3 fruit fly cellular contexts compared by ENCODE assay signal in the genomic region with DNA sequence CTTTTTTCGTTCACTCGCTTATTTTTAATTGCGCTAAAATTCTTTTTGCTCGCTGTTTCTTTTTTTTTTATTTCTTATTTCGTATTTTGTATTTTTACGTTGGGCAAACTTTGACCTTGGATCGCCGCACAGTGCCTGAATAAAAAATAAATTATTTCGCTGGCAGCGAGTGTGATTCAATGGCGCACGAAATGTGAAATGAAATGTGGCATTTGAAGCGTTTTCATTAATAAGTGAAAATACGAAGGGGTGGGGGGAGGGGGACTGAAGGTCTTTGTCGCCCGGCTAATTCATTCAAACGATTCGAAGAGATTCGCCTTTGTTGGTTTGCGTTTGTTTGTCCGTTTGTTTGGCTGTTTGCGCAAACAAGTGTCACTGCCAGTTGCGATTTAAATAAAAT.
TF ChIP-seq lines count a peak whose summit lies in the region.

No protein-coding gene starts in this region.

- no peak for TF ChIP-seq CTCF in whole organism, embryonic (GFP tag; optimal IDR thresholded peaks at IDR 0.05; lab: Kevin White, UChicago)

TF ChIP-seq in whole organism, embryonic, 481 proteins besides CTCF, POLR2A, EP300 and RAD21:
- no peak for TF ChIP-seq mam (GFP tag; optimal IDR thresholded peaks at IDR 0.05; lab: Kevin White, UChicago)
- TF ChIP-seq ftz-f1 (GFP tag; optimal IDR thresholded peaks at IDR 0.05; lab: Kevin White, UChicago) = peak; percentile 74
- peak; percentile 22; the same call in 1 of the 2 replicates for TF ChIP-seq crol (GFP tag; IDR thresholded peaks at IDR 0.05; lab: Robert Waterston, UW)
- TF ChIP-seq fd96Cb (tag; optimal IDR thresholded peaks at IDR 0.05; lab: Kevin White, UChicago) = no peak
- TF ChIP-seq h (optimal IDR thresholded peaks at IDR 0.05; lab: Kevin White, UChicago) = no peak
- no peak for TF ChIP-seq org-1 (GFP tag; optimal IDR thresholded peaks at IDR 0.05; lab: Kevin White, UChicago)
- no peak for TF ChIP-seq Optix (GFP tag; IDR thresholded peaks at IDR 0.05; lab: Robert Waterston, UW)
- TF ChIP-seq Antp (GFP tag; optimal IDR thresholded peaks at IDR 0.05; lab: Kevin White, UChicago) = no peak
- TF ChIP-seq chinmo (GFP tag; IDR thresholded peaks at IDR 0.05; lab: Robert Waterston, UW; ENCODE audit: partially characterized antibody) = 0 out of 4 replicates have a peak, but pooled peaks have one; percentile 28
- no peak for TF ChIP-seq CG9797 (GFP tag; optimal IDR thresholded peaks at IDR 0.05; lab: Kevin White, UChicago)
- no peak for TF ChIP-seq CG15011 (GFP tag; optimal IDR thresholded peaks at IDR 0.05; lab: Kevin White, UChicago)
- no peak for TF ChIP-seq Opbp (GFP tag; IDR thresholded peaks at IDR 0.05; lab: Robert Waterston, UW; ENCODE audit: partially characterized antibody)
- TF ChIP-seq bowl (GFP tag; IDR thresholded peaks at IDR 0.05; lab: Robert Waterston, UW) = no peak
- TF ChIP-seq Asciz (GFP tag; optimal IDR thresholded peaks at IDR 0.05; lab: Kevin White, UChicago) = no peak
- 0 out of 2 replicates have a peak, but pooled peaks have one; percentile 29 for TF ChIP-seq vvl (GFP tag; IDR thresholded peaks at IDR 0.05; lab: Robert Waterston, UW)
- no peak for TF ChIP-seq CG6683 (GFP tag; optimal IDR thresholded peaks at IDR 0.05; lab: Kevin White, UChicago)
- TF ChIP-seq CG14667 (GFP tag; IDR thresholded peaks at IDR 0.05; lab: Robert Waterston, UW) = no peak
- no peak for TF ChIP-seq wor (GFP tag; IDR thresholded peaks at IDR 0.05; lab: Robert Waterston, UW)
- no peak for TF ChIP-seq zfh2 (GFP tag; optimal IDR thresholded peaks at IDR 0.05; lab: Kevin White, UChicago)
- TF ChIP-seq tll (GFP tag; optimal IDR thresholded peaks at IDR 0.05; lab: Kevin White, UChicago) = no peak
- no peak for TF ChIP-seq CG31224 (GFP tag; IDR thresholded peaks at IDR 0.05; lab: Robert Waterston, UW)
- peak; percentile 67 for TF ChIP-seq sd (tag; optimal IDR thresholded peaks at IDR 0.05; lab: Kevin White, UChicago)
- TF ChIP-seq CG3838 (GFP tag; optimal IDR thresholded peaks at IDR 0.05; lab: Kevin White, UChicago) = no peak
- TF ChIP-seq CG1602 (GFP tag; optimal IDR thresholded peaks at IDR 0.05; lab: Kevin White, UChicago) = no peak
- no peak for TF ChIP-seq kni (GFP tag; optimal IDR thresholded peaks at IDR 0.05; lab: Kevin White, UChicago)
- 0 out of 2 replicates have a peak, but pooled peaks have one; percentile 20 for TF ChIP-seq slbo (GFP tag; IDR thresholded peaks at IDR 0.05; lab: Robert Waterston, UW)
- TF ChIP-seq oc (tag; optimal IDR thresholded peaks at IDR 0.05; lab: Kevin White, UChicago) = peak; percentile 9
- TF ChIP-seq Poxn (GFP tag; IDR thresholded peaks at IDR 0.05; lab: Robert Waterston, UW) = no peak

TF ChIP-seq in whole organism, prepupa, 60 proteins besides CTCF, POLR2A, EP300 and RAD21:
- TF ChIP-seq CG6276 (GFP tag; optimal IDR thresholded peaks at IDR 0.05; lab: Kevin White, UChicago) = no peak
- TF ChIP-seq svp (GFP tag; lab: Kevin White, UChicago) = peak; percentile 59
- TF ChIP-seq Eip75B (GFP tag; optimal IDR thresholded peaks at IDR 0.05; lab: Kevin White, UChicago) = no peak
- TF ChIP-seq achi (GFP tag; optimal IDR thresholded peaks at IDR 0.05; lab: Kevin White, UChicago) = no peak
- TF ChIP-seq Hr38 (GFP tag; optimal IDR thresholded peaks at IDR 0.05; lab: Kevin White, UChicago) = no peak

TF ChIP-seq in whole organism, wandering third instar larva, 38 proteins besides CTCF, POLR2A, EP300 and RAD21:
- TF ChIP-seq psq (GFP tag; optimal IDR thresholded peaks at IDR 0.05; lab: Kevin White, UChicago) = peak; percentile 2
- TF ChIP-seq pan (optimal IDR thresholded peaks at IDR 0.05; lab: Kevin White, UChicago) = no peak
TF ChIP-seq in whole organism, wandering third instar larva: peak in this region for 1.
